Fruit fly (Drosophila melanogaster) whole organism: Measurements from ENCODE around the gene Sf3b3.
A peak's percentile ranks its signal among the peaks of the same experiment; 100 is the strongest.

ENCODE experiments used
- CG8478 ChIP-seq: fragments of >200 bp; optimal IDR thresholded peaks from 2 replicates; lab custom pipeline; 2018; ENCODE audit warnings: inconsistent platforms
- Dll ChIP-seq: fragments of >200 bp; optimal IDR thresholded peaks from 2 replicates; lab custom pipeline; 2017
- EcR ChIP-seq, 2 experiments: fragments of >200 bp; optimal IDR thresholded peaks; 2 replicates each; lab custom pipeline; 2017; ENCODE audit warnings: missing biosample characterization in 2 of 2, missing genetic modification characterization in 2 of 2, missing genetic modification reagents in 2 of 2
- pan ChIP-seq: fragments of >200 bp; optimal IDR thresholded peaks from 2 replicates; lab custom pipeline; 2017
- psq ChIP-seq: fragments of >200 bp; optimal IDR thresholded peaks from 2 replicates; lab custom pipeline; 2017
- usp ChIP-seq: fragments of >200 bp; optimal IDR thresholded peaks from 2 replicates; lab custom pipeline; 2017; ENCODE audit warnings: missing biosample characterization, missing genetic modification characterization, mixed read lengths

The Sf3b3 gene

dm6 chr3L:799837-800513 lies 33.2 kb downstream of the Sf3b3 start:
- TF ChIP-seq psq (lab: Kevin White, UChicago), result no peak
- no peak for TF ChIP-seq Dll (lab: Kevin White, UChicago)
- TF ChIP-seq CG8478, result no peak
- TF ChIP-seq EcR (GFP tag; optimal IDR thresholded peaks at IDR 0.05; lab: Kevin White, UChicago), result no peak
- TF ChIP-seq usp (GFP tag; lab: Kevin White, UChicago), result no peak
- TF ChIP-seq pan (lab: Kevin White, UChicago), result no peak

DNA sequence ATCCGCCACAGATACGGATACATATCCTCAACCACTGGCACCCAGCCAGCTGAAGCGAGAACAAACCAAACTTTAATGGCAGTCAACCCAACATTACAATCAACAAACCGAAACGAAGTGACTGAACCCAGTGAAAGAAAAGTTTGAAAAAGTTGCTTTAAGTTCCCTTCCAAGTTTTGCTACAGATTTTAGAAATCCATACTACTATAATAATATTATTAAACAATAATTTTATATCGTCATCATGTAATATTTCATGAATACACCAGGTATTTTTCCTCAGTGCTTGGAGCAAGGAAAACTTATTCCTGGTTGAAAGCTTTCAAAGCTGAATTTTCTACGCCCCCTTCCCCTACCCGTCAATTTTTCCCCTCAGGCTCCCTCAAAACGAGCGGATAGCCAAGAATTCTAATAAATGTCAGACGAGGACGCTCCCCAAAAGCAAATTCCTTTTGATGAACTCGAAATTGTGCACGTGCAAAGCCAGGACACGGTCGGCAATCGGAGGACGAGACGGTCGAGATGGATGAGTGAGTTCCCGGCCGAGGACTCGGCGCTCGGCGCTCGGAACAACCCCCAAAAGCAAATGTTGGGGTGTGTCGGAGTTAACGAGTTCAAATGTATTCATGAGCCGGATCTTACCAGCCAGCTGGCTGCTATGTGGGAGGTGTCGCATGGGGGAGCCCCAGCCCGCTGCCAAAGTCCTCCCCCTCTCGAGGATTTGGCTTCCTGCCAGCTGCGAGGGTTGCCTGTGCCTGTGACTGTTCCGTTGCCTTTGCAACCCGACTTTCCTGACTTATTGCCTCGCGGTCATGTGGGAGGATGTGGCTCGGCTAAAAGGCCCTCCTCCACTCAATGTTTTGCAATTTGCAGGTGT lies 36.0 kb downstream of the Sf3b3 start:
- TF ChIP-seq psq (lab: Kevin White, UChicago) (no peak), Dll (lab: Kevin White, UChicago) (no peak), CG8478 (no peak), EcR (GFP tag; optimal IDR thresholded peaks at IDR 0.05; lab: Kevin White, UChicago) (no peak), usp (GFP tag; lab: Kevin White, UChicago) (no peak), pan (lab: Kevin White, UChicago) (no peak)

DNA sequence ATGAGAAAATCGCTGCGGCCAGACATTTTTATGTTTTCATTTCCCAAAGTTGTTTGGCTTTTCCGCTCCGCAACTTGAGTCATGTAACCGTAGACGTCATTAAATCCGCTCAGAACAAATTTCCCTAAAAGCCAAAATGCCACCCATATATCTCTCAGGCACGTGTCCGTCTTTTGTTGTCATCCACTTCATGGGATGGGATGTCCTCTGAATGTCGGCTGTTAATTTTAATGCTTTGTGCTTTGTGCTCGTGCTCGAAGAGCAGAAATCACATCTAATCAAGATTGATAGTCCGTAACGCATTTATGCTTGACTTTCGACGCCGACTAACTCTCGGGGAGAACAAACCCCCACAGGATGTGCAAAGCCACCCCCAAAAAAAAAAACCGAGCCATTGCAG lies 38.2 kb downstream of the Sf3b3 start:
- TF ChIP-seq CG8478 (no peak), psq (lab: Kevin White, UChicago) (no peak), usp (GFP tag; lab: Kevin White, UChicago) (no peak), Dll (lab: Kevin White, UChicago) (no peak), pan (lab: Kevin White, UChicago) (no peak), EcR (GFP tag; optimal IDR thresholded peaks at IDR 0.05; lab: Kevin White, UChicago) (no peak)

DNA sequence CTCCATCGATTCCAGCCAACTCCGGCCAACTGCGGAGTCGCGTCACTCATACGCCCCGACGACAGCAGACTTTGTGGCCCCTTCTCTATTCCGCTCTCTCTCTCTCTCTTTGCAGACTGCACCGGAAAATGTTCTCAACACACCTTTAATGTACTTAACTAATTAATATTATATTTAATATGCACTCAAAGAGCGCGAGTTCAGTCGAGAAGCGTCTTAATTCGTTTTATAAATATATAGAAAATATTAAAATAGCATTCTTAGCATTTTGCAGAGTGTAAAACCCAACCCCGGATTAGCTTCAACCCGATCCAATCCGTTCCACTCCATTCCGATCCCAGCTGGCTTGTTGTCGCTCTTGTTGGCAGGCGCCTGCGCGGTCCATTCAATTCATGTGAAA lies 38.7 kb downstream of the Sf3b3 start:
- no peak for TF ChIP-seq EcR (GFP tag; optimal IDR thresholded peaks at IDR 0.05; lab: Kevin White, UChicago)
- TF ChIP-seq usp (GFP tag; lab: Kevin White, UChicago), result no peak
- no peak for TF ChIP-seq Dll (lab: Kevin White, UChicago)
- no peak for TF ChIP-seq CG8478

- TF ChIP-seq Dll (lab: Kevin White, UChicago) (no peak), usp (GFP tag; lab: Kevin White, UChicago) (no peak), psq (lab: Kevin White, UChicago) (no peak), CG8478 (no peak)
These were observed 39.4 kb downstream of the Sf3b3 start for dm6 chr3L:793733-794320.

dm6 chr3L:791251-791991 lies 41.8 kb downstream of the Sf3b3 start:
- TF ChIP-seq psq (lab: Kevin White, UChicago) (no peak), pan (lab: Kevin White, UChicago) (no peak), EcR (GFP tag; optimal IDR thresholded peaks at IDR 0.05; lab: Kevin White, UChicago) (no peak), CG8478 (no peak), Dll (lab: Kevin White, UChicago) (no peak)

DNA sequence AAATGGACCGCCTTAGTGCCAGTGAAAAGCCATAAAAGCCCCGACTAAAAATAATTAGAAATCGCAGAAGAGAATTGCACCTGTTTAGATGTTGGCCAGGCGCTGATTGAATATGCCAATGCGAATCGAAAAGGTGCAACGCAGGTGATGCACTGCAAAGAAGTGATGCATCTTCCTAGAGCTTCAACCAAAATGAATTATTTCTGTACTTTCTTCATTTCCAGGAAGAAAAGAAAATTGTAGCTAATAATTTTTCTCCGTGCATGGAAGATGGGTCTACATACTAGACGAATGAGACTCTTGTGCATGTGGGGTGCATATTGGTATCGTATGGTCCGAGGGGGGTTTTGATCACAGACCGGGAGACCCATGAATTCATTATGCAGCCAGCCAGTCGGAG lies 44.2 kb downstream of the Sf3b3 start:
- TF ChIP-seq pan (lab: Kevin White, UChicago) (no peak), psq (lab: Kevin White, UChicago) (no peak)

dm6 chr3L:787635-788034 lies 45.5 kb downstream of the Sf3b3 start:
- TF ChIP-seq psq (lab: Kevin White, UChicago) (no peak), EcR (GFP tag; optimal IDR thresholded peaks at IDR 0.05; lab: Kevin White, UChicago) (peak in 1 of 2 experiments; percentile 59)

DNA sequence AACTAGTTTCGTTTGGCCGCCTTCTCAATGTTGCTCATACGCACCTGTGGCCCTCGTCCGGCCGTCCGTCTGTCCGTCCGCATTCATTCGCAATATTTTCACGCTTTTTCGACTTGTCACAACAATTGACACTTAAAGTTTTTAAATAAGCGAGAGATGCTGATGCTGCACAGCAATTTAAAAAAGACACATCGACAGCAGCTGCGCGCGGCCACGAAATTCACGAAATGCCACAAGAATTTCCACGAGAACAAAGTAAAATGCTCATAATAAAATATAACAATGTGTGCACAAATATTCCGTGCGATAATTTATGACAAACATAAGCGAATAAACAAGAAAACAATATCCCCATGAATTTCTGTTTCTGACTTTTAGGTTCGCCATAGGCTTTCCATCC lies 46.4 kb downstream of the Sf3b3 start:
- no peak for TF ChIP-seq EcR (GFP tag; optimal IDR thresholded peaks at IDR 0.05; lab: Kevin White, UChicago)
- no peak for TF ChIP-seq pan (lab: Kevin White, UChicago)
- TF ChIP-seq CG8478, result no peak
- TF ChIP-seq usp (GFP tag; lab: Kevin White, UChicago), result no peak
- TF ChIP-seq Dll (lab: Kevin White, UChicago), result no peak
- no peak for TF ChIP-seq psq (lab: Kevin White, UChicago)

dm6 chr3L:785726-786351 lies 47.3 kb downstream of the Sf3b3 start:
- TF ChIP-seq pan (lab: Kevin White, UChicago), result no peak
- peak in 1 of 2 experiments; percentile 14 for TF ChIP-seq EcR (GFP tag; optimal IDR thresholded peaks at IDR 0.05; lab: Kevin White, UChicago)
- no peak for TF ChIP-seq psq (lab: Kevin White, UChicago)
